Worm (Caenorhabditis elegans) whole organism, L4 larva: ENCODE results near the gene tag-280.

Source experiments
- T26A8.4 ChIP-seq: fragments of 200-800 bp; sonication (Bioruptor generic); IDR thresholded peaks from 2 replicates; pipeline ENCODE4 v1.3.6; 2022; ENCODE audit warnings: missing genetic modification characterization, missing compliant biosample characterization
- Y48G9A.11 ChIP-seq: fragments of 200-800 bp; sonication (Bioruptor generic); IDR thresholded peaks from 2 replicates; pipeline ENCODE4 v1.3.6; 2022; ENCODE audit warnings: missing genetic modification reagents, missing genetic modification characterization, missing compliant biosample characterization
- Y5F2A.4 ChIP-seq: fragments of 200-800 bp; sonication (Bioruptor generic); optimal IDR thresholded peaks from 2 replicates; lab custom pipeline; 2018; ENCODE audit warnings: mild to moderate bottlenecking, missing genetic modification characterization, missing compliant biosample characterization
- ZK337.2 ChIP-seq: fragments of 200-800 bp; sonication (Bioruptor generic); IDR thresholded peaks from 2 replicates; pipeline ENCODE4 v1.3.6; 2022; ENCODE audit warnings: missing genetic modification reagents, missing genetic modification characterization, missing compliant biosample characterization
- ZK546.5 ChIP-seq, 2 experiments: sonication (generic microtip); optimal IDR thresholded peaks; 2 replicates each; lab custom pipeline; 2017; ENCODE audit warnings: missing biosample characterization in 2 of 2, missing genetic modification characterization in 2 of 2
- ama-1 ChIP-seq: fragments of 150-350 bp; optimal IDR thresholded peaks from 2 replicates; lab custom pipeline; 2014; ENCODE audit warnings: inconsistent platforms, mixed read lengths
- arid-1 ChIP-seq: fragments of 200-800 bp; sonication (Bioruptor generic); conservative IDR thresholded peaks from 2 replicates; pipeline ENCODE4 v1.3.6; 2022; ENCODE audit warnings: missing genetic modification reagents, missing genetic modification characterization, missing compliant biosample characterization
- attf-4 ChIP-seq: sonication (generic microtip); optimal IDR thresholded peaks from 3 replicates; lab custom pipeline; 2017; ENCODE audit warnings: missing biosample characterization, missing genetic modification characterization
- ceh-28 ChIP-seq: fragments of 150-350 bp; optimal IDR thresholded peaks from 2 replicates; lab custom pipeline; 2014; ENCODE audit warnings: missing biosample characterization, missing genetic modification reagents, missing genetic modification characterization
- ceh-44 ChIP-seq: fragments of 200-800 bp; sonication (Bioruptor generic); IDR thresholded peaks from 2 replicates; pipeline ENCODE4 v1.3.6; 2022; ENCODE audit warnings: missing genetic modification reagents, missing genetic modification characterization, missing compliant biosample characterization
- ceh-82 ChIP-seq: sonication (generic microtip); optimal IDR thresholded peaks from 2 replicates; lab custom pipeline; 2017; ENCODE audit warnings: missing biosample characterization, missing genetic modification characterization
- ctbp-1 ChIP-seq: fragments of 200-800 bp; sonication (Bioruptor generic); IDR thresholded peaks from 2 replicates; pipeline ENCODE4 v1.3.6; 2022; ENCODE audit warnings: missing genetic modification reagents, missing genetic modification characterization, missing compliant biosample characterization
- daf-12 ChIP-seq: fragments of 150-350 bp; optimal IDR thresholded peaks from 2 replicates; lab custom pipeline; 2014; ENCODE audit warnings: missing biosample characterization, missing genetic modification reagents, missing genetic modification characterization
- daf-19 ChIP-seq: fragments of 200-800 bp; sonication (Bioruptor generic); conservative IDR thresholded peaks from 2 replicates; pipeline ENCODE4 v1.3.6; 2022; ENCODE audit warnings: missing genetic modification characterization, missing compliant biosample characterization
- dmd-6 ChIP-seq: fragments of 200-800 bp; sonication (Bioruptor generic); IDR thresholded peaks from 2 replicates; pipeline ENCODE4 v1.3.6; 2022; ENCODE audit warnings: missing genetic modification reagents, missing genetic modification characterization, missing compliant biosample characterization
- dmd-9 ChIP-seq: fragments of 200-800 bp; sonication (Bioruptor generic); IDR thresholded peaks from 2 replicates; pipeline ENCODE4 v1.3.6; 2022; ENCODE audit warnings: missing genetic modification reagents, missing genetic modification characterization, missing compliant biosample characterization
- dpl-1 ChIP-seq: fragments of 150-350 bp; optimal IDR thresholded peaks from 2 replicates; lab custom pipeline; 2014; ENCODE audit warnings: missing biosample characterization, missing genetic modification reagents, missing genetic modification characterization
- fos-1 ChIP-seq: fragments of 150-350 bp; optimal IDR thresholded peaks from 2 replicates; lab custom pipeline; 2014; ENCODE audit warnings: missing biosample characterization, missing genetic modification characterization
- hif-1 ChIP-seq, 2 experiments: sonication (generic microtip); optimal IDR thresholded peaks; 2 replicates each; lab custom pipeline; 2016 to 2017; ENCODE audit warnings: missing compliant biosample characterization in 2 of 2, missing genetic modification characterization in 2 of 2, missing genetic modification reagents in 2 of 2, missing genotype in 2 of 2, mild to moderate bottlenecking in 1 of 2
- hlh-30 ChIP-seq: sonication (generic microtip); optimal IDR thresholded peaks from 2 replicates; lab custom pipeline; 2017; ENCODE audit warnings: antibody characterized with exemption, mild to moderate bottlenecking, missing genetic modification characterization, missing compliant biosample characterization; ENCODE audit not compliant: insufficient read depth
- hmg-1.1 ChIP-seq: fragments of 200-800 bp; sonication (Bioruptor generic); IDR thresholded peaks from 2 replicates; pipeline ENCODE4 v1.3.6; 2022; ENCODE audit warnings: missing genetic modification reagents, missing genetic modification characterization, missing compliant biosample characterization
- jun-1 ChIP-seq: fragments of 150-350 bp; optimal IDR thresholded peaks from 2 replicates; lab custom pipeline; 2014; ENCODE audit warnings: missing biosample characterization, missing genetic modification reagents, missing genetic modification characterization
- lim-7 ChIP-seq: fragments of 200-800 bp; sonication (Bioruptor generic); IDR thresholded peaks from 2 replicates; pipeline ENCODE4 v1.3.6; 2022; ENCODE audit warnings: missing genetic modification characterization, missing compliant biosample characterization
- lin-15B ChIP-seq: fragments of 150-350 bp; sonication (generic microtip); optimal IDR thresholded peaks from 3 replicates; lab custom pipeline; 2014; ENCODE audit warnings: missing biosample characterization, missing genetic modification characterization
- lin-29 ChIP-seq: fragments of 200-800 bp; sonication (Bioruptor generic); IDR thresholded peaks from 2 replicates; pipeline ENCODE4 v1.3.6; 2022; ENCODE audit warnings: missing genetic modification reagents, missing genetic modification characterization, missing compliant biosample characterization
- lin-38 ChIP-seq: fragments of 200-800 bp; sonication (Bioruptor generic); IDR thresholded peaks from 2 replicates; pipeline ENCODE4 v1.3.6; 2022; ENCODE audit warnings: missing genetic modification reagents, missing genetic modification characterization, missing compliant biosample characterization
- lsy-2 ChIP-seq, 2 experiments: fragments of 150-350 bp in 1 of 2; sonication (generic microtip) in 1 of 2; optimal IDR thresholded peaks; 2 replicates each; lab custom pipeline; 2014 to 2017; ENCODE audit warnings: missing biosample characterization in 2 of 2, missing genetic modification characterization in 2 of 2
- mes-2 ChIP-seq: sonication (generic microtip); optimal IDR thresholded peaks from 2 replicates; lab custom pipeline; 2016; ENCODE audit warnings: missing genotype, mild to moderate bottlenecking, missing genetic modification characterization, missing compliant biosample characterization; ENCODE audit not compliant: poor library complexity, severe bottlenecking
- mxl-2 ChIP-seq: fragments of 200-800 bp; sonication (Bioruptor generic); conservative IDR thresholded peaks from 2 replicates; pipeline ENCODE4 v1.3.6; 2022; ENCODE audit warnings: missing genetic modification reagents, missing genetic modification characterization, missing compliant biosample characterization
- nhr-10 ChIP-seq: fragments of 150-350 bp; optimal IDR thresholded peaks from 2 replicates; lab custom pipeline; 2014; ENCODE audit warnings: missing biosample characterization, missing genetic modification characterization
- nhr-102 ChIP-seq: sonication (generic microtip); optimal IDR thresholded peaks from 2 replicates; lab custom pipeline; 2016; ENCODE audit warnings: mild to moderate bottlenecking, missing genetic modification characterization, moderate library complexity, missing compliant biosample characterization
- nhr-11 ChIP-seq: fragments of 150-350 bp; optimal IDR thresholded peaks from 2 replicates; lab custom pipeline; 2014; ENCODE audit warnings: missing biosample characterization, missing genetic modification characterization
- nhr-111 ChIP-seq: fragments of 200-800 bp; sonication (Bioruptor generic); optimal IDR thresholded peaks from 2 replicates; lab custom pipeline; 2018; ENCODE audit warnings: mild to moderate bottlenecking, missing genetic modification characterization, missing compliant biosample characterization
- nhr-42 ChIP-seq: fragments of 200-800 bp; sonication (Bioruptor generic); IDR thresholded peaks from 2 replicates; pipeline ENCODE4 v1.3.6; 2022; ENCODE audit warnings: missing genetic modification characterization, missing compliant biosample characterization
- nhr-48 ChIP-seq: sonication (generic microtip); optimal IDR thresholded peaks from 2 replicates; lab custom pipeline; 2016; ENCODE audit warnings: mild to moderate bottlenecking, missing genetic modification characterization, missing compliant biosample characterization
- nhr-77 ChIP-seq: fragments of 150-350 bp; optimal IDR thresholded peaks from 2 replicates; lab custom pipeline; 2014; ENCODE audit warnings: missing biosample characterization, missing genetic modification characterization
- php-3 ChIP-seq: fragments of 200-800 bp; sonication (Bioruptor generic); IDR thresholded peaks from 2 replicates; pipeline ENCODE4 v1.3.6; 2022; ENCODE audit warnings: missing genetic modification reagents, missing genetic modification characterization, missing compliant biosample characterization
- rbr-2 ChIP-seq: sonication (generic microtip); optimal IDR thresholded peaks from 2 replicates; lab custom pipeline; 2016; ENCODE audit warnings: missing genotype, missing genetic modification characterization, missing compliant biosample characterization
- saeg-2 ChIP-seq: fragments of 200-800 bp; sonication (Bioruptor generic); IDR thresholded peaks from 2 replicates; pipeline ENCODE4 v1.3.6; 2022; ENCODE audit warnings: missing genetic modification reagents, missing genetic modification characterization, missing compliant biosample characterization
- set-16 ChIP-seq: fragments of 200-800 bp; sonication (Bioruptor generic); IDR thresholded peaks from 2 replicates; pipeline ENCODE4 v1.3.6; 2022; ENCODE audit warnings: missing genetic modification reagents, missing genetic modification characterization, missing compliant biosample characterization
- snpc-4 ChIP-seq: fragments of 150-350 bp; optimal IDR thresholded peaks from 2 replicates; lab custom pipeline; 2014; ENCODE audit warnings: missing biosample characterization, missing genetic modification characterization
- tag-97 ChIP-seq: fragments of 200-800 bp; sonication (Bioruptor generic); IDR thresholded peaks from 2 replicates; pipeline ENCODE4 v1.3.6; 2022; ENCODE audit warnings: missing genetic modification characterization, missing compliant biosample characterization
- tra-1 ChIP-seq: fragments of 200-800 bp; sonication (Bioruptor generic); IDR thresholded peaks from 2 replicates; pipeline ENCODE4 v1.3.6; 2022; ENCODE audit warnings: missing genetic modification reagents, missing genetic modification characterization, missing compliant biosample characterization
- unc-130 ChIP-seq: sonication (generic microtip); optimal IDR thresholded peaks from 2 replicates; lab custom pipeline; 2016; ENCODE audit warnings: missing genetic modification reagents, missing genetic modification characterization, missing compliant biosample characterization
- unc-39 ChIP-seq: sonication (generic microtip); optimal IDR thresholded peaks from 2 replicates; lab custom pipeline; 2017; ENCODE audit warnings: missing biosample characterization, missing genetic modification characterization
- unc-62 ChIP-seq, 3 experiments: fragments of 150-350 bp in 1 of 3; sonication (generic microtip); optimal IDR thresholded peaks in 2 of 3; peaks in 1 of 3; 1 replicate in 1 of 3; 2 replicates in 2 of 3; lab custom pipeline; 2014 to 2017; ENCODE audit warnings: missing biosample characterization in 3 of 3, missing genetic modification characterization in 3 of 3, missing genetic modification reagents in 3 of 3, missing genotype in 1 of 3
- zag-1 ChIP-seq: fragments of 150-350 bp; optimal IDR thresholded peaks from 2 replicates; lab custom pipeline; 2014; ENCODE audit warnings: missing biosample characterization, missing genetic modification characterization
- zfp-2 ChIP-seq: sonication (generic microtip); optimal IDR thresholded peaks from 2 replicates; lab custom pipeline; 2016; ENCODE audit warnings: mild to moderate bottlenecking, missing genetic modification characterization, missing compliant biosample characterization
- ztf-11 ChIP-seq: fragments of 150-350 bp; optimal IDR thresholded peaks from 2 replicates; lab custom pipeline; 2014; ENCODE audit warnings: missing biosample characterization, missing genetic modification characterization

tag-280 gene

ce11 chrII:12457275-12457674 is 3.2 kb upstream of the tag-280 start, which contains the start of gene sre-38:
TSS of gene sre-38 (plus strand) at chrII:12457575.
- TF ChIP-seq lsy-2 (tag; optimal IDR thresholded peaks at IDR 0.05; lab: Kevin White, UChicago) (no peak), unc-130 (GFP tag; lab: Kevin White, UChicago) (no peak), set-16 (GFP tag; lab: Robert Waterston, UW) (no peak)
- TF ChIP-seq, all 104 proteins: peak for 0

- TF ChIP-seq arid-1 (no peak), lin-38 (GFP tag; lab: Robert Waterston, UW) (peak; percentile 99), tra-1 (GFP tag; lab: Robert Waterston, UW) (no peak), lsy-2 (tag; optimal IDR thresholded peaks at IDR 0.05; lab: Kevin White, UChicago) (peak in 1 of 2 experiments; percentile 90), jun-1 (no peak), fos-1 (tag; lab: Kevin White, UChicago) (no peak), ztf-11 (tag; lab: Kevin White, UChicago) (no peak), lim-7 (GFP tag; lab: Robert Waterston, UW) (no peak), snpc-4 (tag; lab: Kevin White, UChicago) (peak; percentile 14), ceh-44 (no peak), lin-15B (tag; lab: Kevin White, UChicago) (peak; percentile 43), mes-2 (tag; lab: Kevin White, UChicago) (peak; percentile 85), nhr-11 (tag; lab: Kevin White, UChicago) (peak; percentile 24), php-3 (GFP tag; lab: Robert Waterston, UW) (no peak), Y48G9A.11 (GFP tag; lab: Robert Waterston, UW) (no peak), nhr-42 (GFP tag; lab: Robert Waterston, UW) (no peak), ctbp-1 (GFP tag; lab: Robert Waterston, UW) (no peak), ZK337.2 (GFP tag; lab: Robert Waterston, UW) (no peak), zfp-2 (no peak), ama-1 (lab: Kevin White, UChicago) (no peak), daf-12 (tag; lab: Kevin White, UChicago) (no peak), attf-4 (tag; lab: Kevin White, UChicago) (no peak), nhr-111 (GFP tag; lab: Kevin White, UChicago) (no peak), nhr-77 (tag; lab: Kevin White, UChicago) (no peak), daf-19 (no peak), hif-1 (tag; optimal IDR thresholded peaks at IDR 0.05; lab: Kevin White, UChicago) (peak in 1 of 2 experiments; percentile 59), saeg-2 (GFP tag; lab: Robert Waterston, UW) (no peak), dpl-1 (GFP tag; lab: Kevin White, UChicago) (peak; percentile 96), nhr-48 (no peak), lin-29 (GFP tag; lab: Robert Waterston, UW) (no peak), nhr-102 (no peak), dmd-6 (GFP tag; lab: Robert Waterston, UW) (peak; percentile 51), rbr-2 (tag; lab: Kevin White, UChicago) (peak; percentile 52), ceh-82 (tag; lab: Kevin White, UChicago) (no peak), hmg-1.1 (peak; percentile 55; the same call in 1 of the 2 replicates), hlh-30 (tag; lab: Kevin White, UChicago) (no peak), mxl-2 (GFP tag; lab: Robert Waterston, UW) (no peak), unc-39 (tag; lab: Kevin White, UChicago) (no peak), tag-97 (GFP tag; lab: Robert Waterston, UW) (no peak), ZK546.5 (tag; optimal IDR thresholded peaks at IDR 0.05; lab: Kevin White, UChicago) (no peak), Y5F2A.4 (GFP tag; lab: Kevin White, UChicago) (no peak), nhr-10 (tag; lab: Kevin White, UChicago) (no peak), ceh-28 (tag; lab: Kevin White, UChicago) (no peak), unc-62 (GFP tag; optimal IDR thresholded peaks at IDR 0.05 in 1 of 2; lab: Kevin White, UChicago) (peak in 1 of 2 experiments; percentile 45), unc-62 (tag; optimal IDR thresholded peaks at IDR 0.05; lab: Kevin White, UChicago) (no peak), zag-1 (tag; lab: Kevin White, UChicago) (no peak), dmd-9 (GFP tag; lab: Robert Waterston, UW) (0 out of 2 replicates have a peak, but pooled peaks have one; percentile 50), T26A8.4 (peak; percentile 41; the same call in 1 of the 2 replicates)
Measured at ce11 chrII:12459422-12459821, 1.0 kb upstream of the tag-280 start, which contains the start of gene tag-281. TSS of gene tag-281 (plus strand) at chrII:12459761.
